Fruit fly (Drosophila melanogaster) whole organism, embryonic: ENCODE measurements around the gene CG17839.

Experiments used
- Bgb ChIP-seq: fragments of 200-800 bp; sonication (Bioruptor generic); IDR thresholded peaks from 2 replicates; pipeline ENCODE4 v1.3.6; 2022; ENCODE audit warnings: missing biosample characterization, missing genetic modification characterization; ENCODE audit not compliant: partially characterized antibody
- CG11085 ChIP-seq: fragments of 200-800 bp; sonication (Bioruptor generic); IDR thresholded peaks from 2 replicates; pipeline ENCODE4 v1.3.6; 2022; ENCODE audit warnings: missing biosample characterization, missing genetic modification characterization
- CG14965 ChIP-seq: fragments of 200-800 bp; sonication (Bioruptor generic); optimal IDR thresholded peaks from 2 replicates; lab custom pipeline; 2016; ENCODE audit warnings: missing biosample characterization, missing genetic modification characterization, borderline replicate concordance
- CG15514 ChIP-seq: fragments of 200-800 bp; sonication (Bioruptor generic); optimal IDR thresholded peaks from 3 replicates; lab custom pipeline; 2017; ENCODE audit warnings: missing biosample characterization, missing genetic modification characterization, mild to moderate bottlenecking, moderate library complexity, missing genetic modification reagents
- CG31224 ChIP-seq: fragments of 200-800 bp; sonication (Bioruptor generic); IDR thresholded peaks from 2 replicates; pipeline ENCODE4 v1.3.6; 2022; ENCODE audit warnings: missing biosample characterization, missing genetic modification characterization
- CG8924 ChIP-seq: fragments of 200-800 bp; optimal IDR thresholded peaks from 3 replicates; lab custom pipeline; 2019; ENCODE audit warnings: missing biosample characterization, mild to moderate bottlenecking, missing genetic modification characterization, moderate library complexity
- CHES-1-like ChIP-seq: fragments of 200-800 bp; sonication (Bioruptor generic); optimal IDR thresholded peaks from 2 replicates; lab custom pipeline; 2016; ENCODE audit warnings: missing biosample characterization, missing genetic modification characterization
- CTCF ChIP-seq: fragments of 200-800 bp; sonication (Bioruptor generic); optimal IDR thresholded peaks from 2 replicates; lab custom pipeline; 2017; ENCODE audit warnings: missing biosample characterization, mild to moderate bottlenecking, missing genetic modification characterization, moderate library complexity
- Ets65A ChIP-seq: fragments of 200-800 bp; sonication (Bioruptor generic); peaks from one replicate; lab custom pipeline; 2016; ENCODE audit warnings: missing biosample characterization, missing genetic modification characterization
- Rfx ChIP-seq: fragments of 200-800 bp; sonication (Bioruptor generic); IDR thresholded peaks from 2 replicates; pipeline ENCODE4 v1.3.6; 2022; ENCODE audit warnings: missing biosample characterization, missing genetic modification characterization
- Xrp1 ChIP-seq: fragments of 200-800 bp; sonication (Bioruptor generic); IDR thresholded peaks from 2 replicates; pipeline ENCODE4 v1.3.6; 2022; ENCODE audit warnings: missing biosample characterization, missing genetic modification characterization
- dysf ChIP-seq: fragments of 200-800 bp; sonication (Bioruptor generic); IDR thresholded peaks from 3 replicates; pipeline ENCODE4 v1.3.6; 2022; ENCODE audit warnings: missing biosample characterization, missing genetic modification characterization
- gce ChIP-seq: fragments of 200-800 bp; sonication (Bioruptor generic); IDR thresholded peaks from 3 replicates; pipeline ENCODE4 v1.3.6; 2022; ENCODE audit warnings: missing biosample characterization, missing genetic modification characterization
- gcm ChIP-seq: fragments of 200-800 bp; sonication (Bioruptor generic); optimal IDR thresholded peaks from 2 replicates; lab custom pipeline; 2019; ENCODE audit warnings: missing biosample characterization, mild to moderate bottlenecking, missing genetic modification characterization, moderate library complexity
- otp ChIP-seq: fragments of 200-800 bp; sonication (Bioruptor generic); IDR thresholded peaks from 3 replicates; pipeline ENCODE4, ENCODE4 v1.3.6; 2022; ENCODE audit warnings: missing biosample characterization, missing genetic modification characterization
- usp ChIP-seq: fragments of >200 bp; optimal IDR thresholded peaks from 2 replicates; lab custom pipeline; 2017; ENCODE audit warnings: missing biosample characterization, missing genetic modification characterization
- zf30C ChIP-seq: fragments of 200-800 bp; sonication (Bioruptor generic); optimal IDR thresholded peaks from 3 replicates; lab custom pipeline; 2018; ENCODE audit warnings: missing biosample characterization, mild to moderate bottlenecking, missing genetic modification characterization

The CG17839 gene

DNA sequence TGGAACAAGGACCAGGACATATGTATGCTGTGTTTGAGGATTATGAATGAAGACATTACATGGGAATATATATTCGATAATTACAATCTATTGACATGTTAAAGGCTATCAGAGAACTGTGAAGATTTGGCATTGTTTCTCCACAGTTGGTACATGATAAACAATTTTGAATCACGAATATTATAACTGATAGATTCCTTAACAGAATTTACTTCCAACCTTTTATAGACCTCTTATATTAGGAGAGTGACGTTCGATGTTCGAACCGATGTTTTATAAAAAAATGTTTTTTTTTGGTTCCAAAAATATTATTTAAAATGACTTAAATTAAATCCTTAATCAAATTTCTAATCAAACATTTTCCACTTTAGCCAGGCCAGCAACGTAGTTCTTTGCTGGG is 98.6 kb downstream of the CG17839 start, which contains the start of gene DCX-EMAP (continued):
- no peak for TF ChIP-seq CG11085
- TF ChIP-seq gcm (GFP tag; lab: Kevin White, UChicago), result no peak
- TF ChIP-seq Xrp1 (GFP tag; lab: Robert Waterston, UW), result no peak
- no peak for TF ChIP-seq Bgb (GFP tag; lab: Robert Waterston, UW)

DNA sequence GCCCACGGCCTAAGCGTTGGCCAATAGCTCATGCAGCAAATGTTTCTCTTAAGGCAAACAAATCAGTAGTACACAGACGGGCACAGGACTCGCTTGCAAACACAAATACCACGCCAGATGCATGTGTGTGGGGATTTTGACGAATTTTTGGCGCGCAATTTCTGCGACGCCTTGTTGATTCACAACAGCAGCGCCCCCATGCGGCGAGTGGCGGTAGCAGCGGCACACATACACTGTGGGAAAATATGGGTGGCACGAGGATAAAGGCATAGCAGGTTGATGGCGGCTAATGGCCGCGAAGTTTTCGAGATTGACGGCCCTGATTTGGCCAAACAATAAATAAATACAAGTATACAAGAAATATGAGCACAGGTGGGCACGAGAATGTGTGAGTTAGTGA is 120.7 kb downstream of the CG17839 start:
- no peak for TF ChIP-seq usp (GFP tag; lab: Kevin White, UChicago)
- no peak for TF ChIP-seq CHES-1-like (GFP tag; lab: Kevin White, UChicago)
- TF ChIP-seq CG8924 (tag; lab: Kevin White, UChicago), result no peak
- TF ChIP-seq otp (GFP tag; lab: Robert Waterston, UW), result no peak
- TF ChIP-seq CG31224 (GFP tag; lab: Robert Waterston, UW), result no peak
- TF ChIP-seq dysf, result 0 out of 3 replicates have a peak, but pooled peaks have one; percentile 24
- TF ChIP-seq Rfx (GFP tag; lab: Robert Waterston, UW), result 0 out of 2 replicates have a peak, but pooled peaks have one; percentile 19
- TF ChIP-seq zf30C (GFP tag; lab: Kevin White, UChicago), result peak; percentile 42
- peak; percentile 34 for TF ChIP-seq Ets65A (GFP tag; lab: Kevin White, UChicago)
- peak; percentile 7 for TF ChIP-seq CG15514 (GFP tag; lab: Kevin White, UChicago)
- 0 out of 3 replicates have a peak, but pooled peaks have one; percentile 9 for TF ChIP-seq gce
- peak; percentile 90 for TF ChIP-seq CG14965
- TF ChIP-seq CTCF, result peak; percentile 82
